Worm (Caenorhabditis elegans): ENCODE data around the gene rfc-1.

ce11 chrV:14656970-14657369 is 11.2 kb upstream of the rfc-1 start:
- no peak for TF ChIP-seq ceh-82 (tag; optimal IDR thresholded peaks at IDR 0.05)
- TF ChIP-seq nhr-25 (tag; optimal IDR thresholded peaks at IDR 0.05) = peak; percentile 11
- TF ChIP-seq nhr-11 (tag; optimal IDR thresholded peaks at IDR 0.05) = no peak
- no peak for TF ChIP-seq lin-11 (tag; optimal IDR thresholded peaks at IDR 0.05)

Measured in whole organism, L2 larva.